Worm (Caenorhabditis elegans) whole organism, young adult: Measurements from ENCODE around the gene Y116A8C.27.

Experiments
- B0019.2 ChIP-seq: fragments of 200-800 bp; sonication (Bioruptor generic); conservative IDR thresholded peaks from 2 replicates; pipeline ENCODE4 v1.3.6; 2022; ENCODE audit warnings: missing genetic modification reagents, missing genetic modification characterization, missing compliant biosample characterization
- F57A8.1 ChIP-seq: fragments of 200-800 bp; sonication (Bioruptor generic); optimal IDR thresholded peaks from 2 replicates; lab custom pipeline; 2018; ENCODE audit warnings: mild to moderate bottlenecking, missing genetic modification characterization, moderate library complexity, missing compliant biosample characterization
- K11D2.4 ChIP-seq: fragments of 200-800 bp; sonication (Bioruptor generic); IDR thresholded peaks from 2 replicates; pipeline ENCODE4 v1.3.6; 2022; ENCODE audit warnings: missing genetic modification reagents, missing genetic modification characterization, missing compliant biosample characterization
- die-1 ChIP-seq: sonication (generic microtip); optimal IDR thresholded peaks from 2 replicates; lab custom pipeline; 2016; ENCODE audit warnings: missing genotype, mild to moderate bottlenecking, missing genetic modification characterization, missing compliant biosample characterization
- dox-1 ChIP-seq: fragments of 200-800 bp; sonication (Bioruptor generic); IDR thresholded peaks from 2 replicates; pipeline ENCODE4 v1.3.6; 2022; ENCODE audit warnings: missing genetic modification reagents, missing genetic modification characterization, missing compliant biosample characterization
- egl-44 ChIP-seq: fragments of 200-800 bp; sonication (Bioruptor generic); IDR thresholded peaks from 2 replicates; pipeline ENCODE4 v1.3.6; 2022; ENCODE audit warnings: missing genetic modification reagents, missing genetic modification characterization, missing compliant biosample characterization
- hlh-26 ChIP-seq: fragments of 200-800 bp; sonication (Bioruptor generic); conservative IDR thresholded peaks from 2 replicates; pipeline ENCODE4 v1.3.6; 2022; ENCODE audit warnings: missing genetic modification reagents, missing genetic modification characterization, missing compliant biosample characterization
- lsy-27 ChIP-seq: sonication (generic microtip); optimal IDR thresholded peaks from 2 replicates; lab custom pipeline; 2017; ENCODE audit warnings: missing genetic modification characterization, mild to moderate bottlenecking, missing compliant biosample characterization, antibody characterized with exemption, missing genotype, borderline replicate concordance; ENCODE audit not compliant: insufficient read depth
- madf-10 ChIP-seq: sonication (generic microtip); optimal IDR thresholded peaks from 2 replicates; lab custom pipeline; 2016; ENCODE audit warnings: mild to moderate bottlenecking, missing genetic modification characterization, missing compliant biosample characterization
- mcd-1 ChIP-seq: fragments of 200-800 bp; sonication (Bioruptor generic); IDR thresholded peaks from 2 replicates; pipeline ENCODE4 v1.3.6; 2022; ENCODE audit warnings: missing genetic modification reagents, missing genetic modification characterization, missing compliant biosample characterization
- nhr-179 ChIP-seq: sonication (generic microtip); optimal IDR thresholded peaks from 2 replicates; lab custom pipeline; 2016; ENCODE audit warnings: mild to moderate bottlenecking, missing genetic modification characterization, missing compliant biosample characterization
- rec-8 ChIP-seq, 2 experiments: sonication (generic microtip); optimal IDR thresholded peaks; 2 replicates each; lab custom pipeline; 2016; ENCODE audit warnings: mild to moderate bottlenecking in 2 of 2, missing genetic modification characterization in 2 of 2, missing genetic modification reagents in 2 of 2, missing genotype in 2 of 2, missing biosample characterization in 1 of 2, missing compliant biosample characterization in 1 of 2, moderate library complexity in 1 of 2

DNA sequence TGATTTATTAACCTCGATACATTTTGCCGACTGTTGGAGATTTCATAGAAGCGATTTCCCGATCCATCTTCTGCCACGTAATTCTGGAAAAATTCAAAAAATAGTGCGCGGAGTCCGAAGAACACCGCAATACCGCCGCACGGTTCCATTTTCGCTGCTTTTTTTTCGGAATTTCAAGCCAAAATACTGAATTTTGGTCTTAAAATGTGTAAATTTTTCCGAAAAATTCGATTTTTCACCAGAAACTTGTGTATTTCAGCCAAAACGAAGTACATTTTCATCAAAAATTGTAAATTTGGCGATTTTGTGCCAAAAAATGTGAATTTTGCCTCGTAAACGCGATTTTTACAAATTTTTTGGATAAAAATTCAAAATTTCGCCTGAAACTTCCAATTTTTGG, 7.0 kb upstream of the Y116A8C.27 start:
- TF ChIP-seq K11D2.4, result no peak
- TF ChIP-seq F57A8.1, result no peak
- no peak for TF ChIP-seq lsy-27 (tag; lab: Kevin White, UChicago)
- TF ChIP-seq nhr-179 (tag; lab: Kevin White, UChicago), result no peak
- no peak for TF ChIP-seq egl-44 (GFP tag; lab: Robert Waterston, UW)
- TF ChIP-seq B0019.2, result no peak
- TF ChIP-seq mcd-1, result no peak
- TF ChIP-seq hlh-26 (GFP tag; lab: Robert Waterston, UW), result no peak
- TF ChIP-seq die-1 (tag; lab: Kevin White, UChicago), result no peak
- TF ChIP-seq madf-10 (tag; lab: Kevin White, UChicago), result no peak
- TF ChIP-seq rec-8 (tag; optimal IDR thresholded peaks at IDR 0.05; lab: Kevin White, UChicago), result no peak
- TF ChIP-seq dox-1 (GFP tag; lab: Robert Waterston, UW), result no peak
